Worm (Caenorhabditis elegans): ENCODE results near the gene Y49E10.10.

DNA sequence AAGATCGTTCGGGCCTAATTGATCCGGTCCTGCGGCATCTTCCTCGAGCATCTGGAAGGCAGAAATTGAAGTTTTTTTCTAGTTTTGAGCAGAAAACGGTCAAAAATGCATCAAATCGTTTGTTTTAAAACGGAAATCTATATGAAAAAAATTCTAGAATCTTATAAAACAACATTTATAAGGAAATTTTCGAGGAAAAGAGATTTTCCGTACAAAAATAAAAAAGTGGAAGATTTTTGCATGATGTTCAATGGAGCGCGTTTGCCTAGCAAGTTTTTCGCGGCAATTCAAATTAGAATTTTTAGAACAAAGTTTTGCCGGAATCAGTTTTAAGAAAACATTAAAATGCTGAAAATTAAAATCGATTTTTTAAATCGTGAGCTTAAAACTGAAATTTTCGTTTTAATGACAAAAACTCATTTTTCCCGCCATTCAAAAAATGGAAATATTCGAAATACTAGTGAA lies 18.0 kb upstream of the Y49E10.10 start, which contains the start of gene pph-4.2:
- no peak for TF ChIP-seq ceh-13 (GFP tag; optimal IDR thresholded peaks at IDR 0.05)
- no peak for TF ChIP-seq ama-1 (optimal IDR thresholded peaks at IDR 0.05)
- TF ChIP-seq hmg-4 (GFP tag; optimal IDR thresholded peaks at IDR 0.05), result no peak
- no peak for TF ChIP-seq sea-1 (GFP tag; conservative IDR thresholded peaks at IDR 0.05)
- TF ChIP-seq aly-1 (tag; optimal IDR thresholded peaks at IDR 0.05), result no peak
- no peak for TF ChIP-seq B0310.2 (tag; optimal IDR thresholded peaks at IDR 0.05)
- no peak for TF ChIP-seq tra-4 (tag; optimal IDR thresholded peaks at IDR 0.05)
- no peak for TF ChIP-seq hnd-1 (tag; optimal IDR thresholded peaks at IDR 0.05)
- TF ChIP-seq tbx-37 (GFP tag; conservative IDR thresholded peaks at IDR 0.05), result no peak
- no peak for TF ChIP-seq scrt-1 (GFP tag; IDR thresholded peaks at IDR 0.05)
- no peak for TF ChIP-seq ets-7 (tag; optimal IDR thresholded peaks at IDR 0.05)
- TF ChIP-seq tbx-11 (GFP tag; IDR thresholded peaks at IDR 0.05), result no peak
- TF ChIP-seq flt-1 (GFP tag; IDR thresholded peaks at IDR 0.05), result no peak
- no peak for TF ChIP-seq F13C5.2 (tag; optimal IDR thresholded peaks at IDR 0.05)
